Worm (Caenorhabditis elegans) whole organism, L2 larva: ENCODE measurements around the gene H12I13.6.

Source experiments
- C34F6.9 ChIP-seq: fragments of 150-350 bp; optimal IDR thresholded peaks from 2 replicates; lab custom pipeline; 2014; ENCODE audit warnings: missing biosample characterization, missing genetic modification characterization
- F13H6.1 ChIP-seq: sonication (generic microtip); optimal IDR thresholded peaks from 2 replicates; lab custom pipeline; 2016; ENCODE audit warnings: missing genetic modification characterization, missing compliant biosample characterization
- R02D3.7 ChIP-seq: fragments of 150-350 bp; optimal IDR thresholded peaks from 2 replicates; lab custom pipeline; 2014; ENCODE audit warnings: missing biosample characterization, missing genetic modification characterization
- Y55F3AM.14 ChIP-seq: fragments of 200-800 bp; sonication (Bioruptor generic); optimal IDR thresholded peaks from 2 replicates; lab custom pipeline; 2018; ENCODE audit warnings: mild to moderate bottlenecking, missing genetic modification characterization, missing compliant biosample characterization
- ZK546.5 ChIP-seq: sonication (generic microtip); optimal IDR thresholded peaks from 2 replicates; lab custom pipeline; 2017; ENCODE audit warnings: missing biosample characterization, missing genetic modification characterization
- alr-1 ChIP-seq: fragments of 150-350 bp; optimal IDR thresholded peaks from 2 replicates; lab custom pipeline; 2014; ENCODE audit warnings: missing biosample characterization, missing genetic modification characterization
- aly-2 ChIP-seq: fragments of 150-350 bp; optimal IDR thresholded peaks from 2 replicates; lab custom pipeline; 2014; ENCODE audit warnings: missing biosample characterization, missing genetic modification characterization
- ama-1 ChIP-seq: fragments of 150-350 bp; optimal IDR thresholded peaks from 2 replicates; lab custom pipeline; 2018; ENCODE audit warnings: inconsistent platforms
- blmp-1 ChIP-seq: sonication (generic microtip); optimal IDR thresholded peaks from 2 replicates; lab custom pipeline; 2017; ENCODE audit warnings: missing genetic modification characterization, mild to moderate bottlenecking, missing compliant biosample characterization, antibody characterized with exemption, moderate library complexity; ENCODE audit not compliant: insufficient read depth
- ceh-16 ChIP-seq: fragments of 150-350 bp; optimal IDR thresholded peaks from 2 replicates; lab custom pipeline; 2014; ENCODE audit warnings: missing biosample characterization, missing genetic modification characterization
- ceh-82 ChIP-seq: fragments of 150-350 bp; optimal IDR thresholded peaks from 2 replicates; lab custom pipeline; 2014; ENCODE audit warnings: missing biosample characterization, missing genetic modification characterization
- crh-2 ChIP-seq: sonication (generic microtip); optimal IDR thresholded peaks from 2 replicates; lab custom pipeline; 2017; ENCODE audit warnings: missing biosample characterization, missing genetic modification characterization
- dmd-4 ChIP-seq: sonication (generic microtip); optimal IDR thresholded peaks from 2 replicates; lab custom pipeline; 2017; ENCODE audit warnings: missing biosample characterization, missing genetic modification characterization
- egl-27 ChIP-seq: sonication (generic microtip); optimal IDR thresholded peaks from 3 replicates; lab custom pipeline; 2017; ENCODE audit warnings: missing biosample characterization, missing genetic modification reagents, missing genetic modification characterization
- elt-1 ChIP-seq: fragments of 150-350 bp; optimal IDR thresholded peaks from 2 replicates; lab custom pipeline; 2014; ENCODE audit warnings: missing biosample characterization, missing genetic modification characterization
- elt-3 ChIP-seq: sonication (generic microtip); optimal IDR thresholded peaks from 2 replicates; lab custom pipeline; 2017; ENCODE audit warnings: missing biosample characterization, missing genetic modification characterization
- gmeb-1 ChIP-seq: fragments of 150-350 bp; optimal IDR thresholded peaks from 2 replicates; lab custom pipeline; 2014; ENCODE audit warnings: missing biosample characterization, missing genetic modification characterization
- lin-13 ChIP-seq: fragments of 150-350 bp; optimal IDR thresholded peaks from 2 replicates; lab custom pipeline; 2014; ENCODE audit warnings: missing biosample characterization, missing genetic modification reagents, missing genetic modification characterization
- lin-39 ChIP-seq: fragments of 150-350 bp; optimal IDR thresholded peaks from 2 replicates; lab custom pipeline; 2014; ENCODE audit warnings: missing biosample characterization, missing genetic modification reagents, missing genetic modification characterization
- lsy-2 ChIP-seq, 2 experiments: fragments of 150-350 bp in 1 of 2; sonication (generic microtip) in 1 of 2; optimal IDR thresholded peaks; 2 replicates each; lab custom pipeline; 2014 to 2017; ENCODE audit warnings: missing biosample characterization in 2 of 2, missing genetic modification characterization in 2 of 2
- mab-5 ChIP-seq: fragments of 150-350 bp; optimal IDR thresholded peaks from 2 replicates; lab custom pipeline; 2014; ENCODE audit warnings: missing biosample characterization, missing genetic modification characterization
- mbf-1 ChIP-seq: sonication (generic microtip); optimal IDR thresholded peaks from 2 replicates; lab custom pipeline; 2017; ENCODE audit warnings: missing biosample characterization, missing genetic modification characterization
- mdl-1 ChIP-seq, 2 experiments: fragments of 150-350 bp in 1 of 2; sonication (generic microtip) in 1 of 2; optimal IDR thresholded peaks; 2 replicates each; lab custom pipeline; 2017; ENCODE audit warnings: missing biosample characterization in 2 of 2, missing genetic modification characterization in 2 of 2
- nhr-10 ChIP-seq: sonication (generic microtip); optimal IDR thresholded peaks from 2 replicates; lab custom pipeline; 2017; ENCODE audit warnings: missing biosample characterization, missing genetic modification characterization
- nhr-11 ChIP-seq: fragments of 150-350 bp; optimal IDR thresholded peaks from 2 replicates; lab custom pipeline; 2014; ENCODE audit warnings: missing biosample characterization, missing genetic modification characterization
- nhr-12 ChIP-seq: fragments of 150-350 bp; optimal IDR thresholded peaks from 2 replicates; lab custom pipeline; 2014; ENCODE audit warnings: missing biosample characterization, missing genetic modification characterization
- nhr-129 ChIP-seq: fragments of 150-350 bp; optimal IDR thresholded peaks from 2 replicates; lab custom pipeline; 2014; ENCODE audit warnings: missing biosample characterization, missing genetic modification characterization
- nhr-21 ChIP-seq: fragments of 150-350 bp; optimal IDR thresholded peaks from 2 replicates; lab custom pipeline; 2014; ENCODE audit warnings: missing biosample characterization, missing genetic modification characterization
- nhr-237 ChIP-seq: fragments of 150-350 bp; optimal IDR thresholded peaks from 2 replicates; lab custom pipeline; 2014; ENCODE audit warnings: missing biosample characterization, missing genetic modification characterization
- nhr-25 ChIP-seq: fragments of 150-350 bp; sonication (generic microtip); optimal IDR thresholded peaks from 3 replicates; lab custom pipeline; 2014; ENCODE audit warnings: missing biosample characterization, missing genetic modification characterization
- nhr-6 ChIP-seq: fragments of 150-350 bp; optimal IDR thresholded peaks from 2 replicates; lab custom pipeline; 2014; ENCODE audit warnings: missing biosample characterization, missing genetic modification characterization
- nhr-77 ChIP-seq: fragments of 150-350 bp; optimal IDR thresholded peaks from 2 replicates; lab custom pipeline; 2014; ENCODE audit warnings: missing biosample characterization, missing genetic modification characterization
- sem-4 ChIP-seq: fragments of 150-350 bp; optimal IDR thresholded peaks from 2 replicates; lab custom pipeline; 2014; ENCODE audit warnings: missing biosample characterization, missing genetic modification reagents, missing genetic modification characterization
- skn-1 ChIP-seq: sonication (generic microtip); optimal IDR thresholded peaks from 2 replicates; lab custom pipeline; 2017; ENCODE audit warnings: missing biosample characterization, missing genetic modification characterization
- sma-3 ChIP-seq: sonication (generic microtip); optimal IDR thresholded peaks from 2 replicates; lab custom pipeline; 2016; ENCODE audit warnings: missing genetic modification reagents, missing genetic modification characterization, missing compliant biosample characterization
- sma-9 ChIP-seq, 2 experiments: fragments of 150-350 bp in 1 of 2; sonication (generic microtip) in 1 of 2; optimal IDR thresholded peaks; 2 replicates each; lab custom pipeline; 2014 to 2016; ENCODE audit warnings: missing genetic modification characterization in 2 of 2, mild to moderate bottlenecking in 1 of 2, missing biosample characterization in 1 of 2, missing compliant biosample characterization in 1 of 2, missing genetic modification reagents in 1 of 2, moderate library complexity in 1 of 2
- snpc-4 ChIP-seq: fragments of 150-350 bp; optimal IDR thresholded peaks from 2 replicates; lab custom pipeline; 2014; ENCODE audit warnings: missing biosample characterization, missing genetic modification characterization
- unc-39 ChIP-seq: fragments of 150-350 bp; optimal IDR thresholded peaks from 2 replicates; lab custom pipeline; 2014; ENCODE audit warnings: missing biosample characterization, missing genetic modification characterization
- unc-55 ChIP-seq: fragments of 150-350 bp; sonication (generic microtip); optimal IDR thresholded peaks from 3 replicates; lab custom pipeline; 2014; ENCODE audit warnings: missing biosample characterization, missing genetic modification reagents, missing genetic modification characterization
- zag-1 ChIP-seq: fragments of 150-350 bp; optimal IDR thresholded peaks from 2 replicates; lab custom pipeline; 2014; ENCODE audit warnings: missing biosample characterization, missing genetic modification characterization
- ztf-11 ChIP-seq: sonication (generic microtip); optimal IDR thresholded peaks from 2 replicates; lab custom pipeline; 2017; ENCODE audit warnings: missing biosample characterization, missing genetic modification characterization
- ztf-4 ChIP-seq: fragments of 150-350 bp; optimal IDR thresholded peaks from 2 replicates; lab custom pipeline; 2014; ENCODE audit warnings: missing biosample characterization, missing genetic modification characterization

H12I13.6 gene

ce11 chrII:6067066-6067465 lies 10.6 kb upstream of the H12I13.6 start, which contains the start of gene H12I13.1:
Gene H12I13.1, minus strand, starts transcription at chrII:6067166.
- TF ChIP-seq Y55F3AM.14 (GFP tag; lab: Kevin White, UChicago) (no peak), snpc-4 (no peak), skn-1 (no peak), nhr-237 (tag; lab: Kevin White, UChicago) (no peak), ztf-11 (tag; lab: Kevin White, UChicago) (no peak), unc-39 (tag; lab: Kevin White, UChicago) (no peak), egl-27 (tag; lab: Kevin White, UChicago) (no peak), alr-1 (tag; lab: Kevin White, UChicago) (no peak), ceh-16 (tag; lab: Kevin White, UChicago) (no peak), nhr-21 (tag; lab: Kevin White, UChicago) (no peak), nhr-10 (tag; lab: Kevin White, UChicago) (no peak), zag-1 (no peak), mab-5 (no peak), nhr-129 (tag; lab: Kevin White, UChicago) (no peak), sma-9 (GFP tag; optimal IDR thresholded peaks at IDR 0.05; lab: Kevin White, UChicago) (no peak), sma-9 (tag; optimal IDR thresholded peaks at IDR 0.05; lab: Kevin White, UChicago) (no peak), ZK546.5 (no peak), mbf-1 (tag; lab: Kevin White, UChicago) (no peak), R02D3.7 (no peak), ztf-4 (tag; lab: Kevin White, UChicago) (no peak), unc-55 (GFP tag; lab: Kevin White, UChicago) (no peak)
- TF ChIP-seq, all 48 proteins: peak for 0

DNA sequence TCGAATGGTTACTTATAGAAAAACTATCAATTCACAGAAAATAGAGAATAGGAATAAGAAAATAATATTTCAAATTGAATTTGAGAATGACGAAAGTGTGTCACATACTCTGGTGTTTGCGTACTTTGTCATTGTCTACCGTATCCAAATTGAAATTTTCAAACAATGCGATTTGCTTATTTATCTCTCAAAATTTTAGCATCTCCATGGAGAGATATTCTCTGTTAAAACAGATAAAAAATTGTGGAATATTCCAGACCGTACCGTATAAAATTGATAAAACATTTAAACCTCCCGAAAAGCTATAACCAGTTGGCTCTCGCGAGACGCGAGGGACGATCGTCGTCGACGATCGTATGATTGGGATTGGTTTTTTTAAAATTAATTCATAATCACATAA lies 3.0 kb downstream of the H12I13.6 start, which contains the start of gene fbf-1:
fbf-1 (minus strand) TSS at position 101 of the 400 bp plus-strand sequence.
- TF ChIP-seq F13H6.1 (tag; lab: Kevin White, UChicago) (no peak), nhr-6 (no peak), ceh-16 (tag; lab: Kevin White, UChicago) (no peak), C34F6.9 (tag; lab: Kevin White, UChicago) (no peak), Y55F3AM.14 (GFP tag; lab: Kevin White, UChicago) (no peak), nhr-77 (tag; lab: Kevin White, UChicago) (no peak), ztf-11 (tag; lab: Kevin White, UChicago) (no peak), elt-1 (tag; lab: Kevin White, UChicago) (no peak), elt-3 (tag; lab: Kevin White, UChicago) (no peak), ceh-82 (tag; lab: Kevin White, UChicago) (no peak), sma-3 (no peak), crh-2 (tag; lab: Kevin White, UChicago) (no peak), nhr-12 (tag; lab: Kevin White, UChicago) (no peak), zag-1 (no peak), gmeb-1 (tag; lab: Kevin White, UChicago) (no peak), nhr-25 (tag; lab: Kevin White, UChicago) (no peak), lsy-2 (tag; optimal IDR thresholded peaks at IDR 0.05; lab: Kevin White, UChicago) (no peak), lin-39 (tag; lab: Kevin White, UChicago) (no peak), nhr-237 (tag; lab: Kevin White, UChicago) (no peak), lin-13 (no peak)

ce11 chrII:6082620-6083019 lies 4.9 kb downstream of the H12I13.6 start, which contains the start of gene F21H12.3:
Gene F21H12.3, plus strand, starts transcription at chrII:6082920.
- TF ChIP-seq mdl-1 (tag; optimal IDR thresholded peaks at IDR 0.05; lab: Kevin White, UChicago) (no peak), nhr-6 (no peak), aly-2 (tag; lab: Kevin White, UChicago) (no peak), C34F6.9 (tag; lab: Kevin White, UChicago) (no peak), nhr-237 (tag; lab: Kevin White, UChicago) (no peak), nhr-10 (tag; lab: Kevin White, UChicago) (no peak), mbf-1 (tag; lab: Kevin White, UChicago) (no peak), elt-3 (tag; lab: Kevin White, UChicago) (no peak), nhr-77 (tag; lab: Kevin White, UChicago) (no peak), lsy-2 (tag; optimal IDR thresholded peaks at IDR 0.05; lab: Kevin White, UChicago) (no peak)

- TF ChIP-seq ama-1 (lab: Kevin White, UChicago) (no peak), nhr-11 (tag; lab: Kevin White, UChicago) (no peak), R02D3.7 (no peak), sem-4 (tag; lab: Kevin White, UChicago) (no peak), dmd-4 (tag; lab: Kevin White, UChicago) (no peak), blmp-1 (tag; lab: Kevin White, UChicago) (no peak), alr-1 (tag; lab: Kevin White, UChicago) (no peak), sma-9 (GFP tag; optimal IDR thresholded peaks at IDR 0.05; lab: Kevin White, UChicago) (no peak), sma-9 (tag; optimal IDR thresholded peaks at IDR 0.05; lab: Kevin White, UChicago) (no peak)
Observed at ce11 chrII:6091380-6091779, 13.7 kb downstream of the H12I13.6 start, which contains the start of the genes fbf-2 and nspg-3. Gene fbf-2, minus strand, starts transcription at chrII:6091480. Gene nspg-3, plus strand, starts transcription at chrII:6091767.
